Worm (Caenorhabditis elegans) whole organism, mixed stage, embryonic: ENCODE results near the gene pals-38.

ENCODE experiments used
- M03D4.4 ChIP-seq: sonication (generic microtip); optimal IDR thresholded peaks from 2 replicates; lab custom pipeline; 2017; ENCODE audit warnings: mild to moderate bottlenecking, missing genetic modification characterization, missing compliant biosample characterization
- blmp-1 ChIP-seq: fragments of 150-350 bp; optimal IDR thresholded peaks from 2 replicates; lab custom pipeline; 2014; ENCODE audit warnings: missing biosample characterization, missing genetic modification characterization
- ceh-43 ChIP-seq: fragments of 200-800 bp; sonication (Bioruptor generic); optimal IDR thresholded peaks from 2 replicates; lab custom pipeline; 2018; ENCODE audit warnings: mild to moderate bottlenecking, missing genetic modification characterization, moderate library complexity, missing compliant biosample characterization
- ceh-83 ChIP-seq: fragments of 200-800 bp; sonication (Bioruptor generic); optimal IDR thresholded peaks from 2 replicates; lab custom pipeline; 2018; ENCODE audit warnings: mild to moderate bottlenecking, missing genetic modification characterization, missing compliant biosample characterization
- ces-1 ChIP-seq: fragments of 150-350 bp; optimal IDR thresholded peaks from 2 replicates; lab custom pipeline; 2014; ENCODE audit warnings: missing biosample characterization, missing genetic modification reagents, missing genetic modification characterization
- cnd-1 ChIP-seq: fragments of 200-800 bp; sonication (Bioruptor generic); optimal IDR thresholded peaks from 2 replicates; lab custom pipeline; 2018; ENCODE audit warnings: mild to moderate bottlenecking, missing genetic modification characterization, missing compliant biosample characterization
- drap-1 ChIP-seq: fragments of 200-800 bp; sonication (Bioruptor generic); optimal IDR thresholded peaks from 3 replicates; lab custom pipeline; 2018; ENCODE audit warnings: mild to moderate bottlenecking, missing genetic modification characterization, missing compliant biosample characterization
- elt-1 ChIP-seq: sonication (generic microtip); optimal IDR thresholded peaks from 2 replicates; lab custom pipeline; 2017; ENCODE audit warnings: missing genetic modification characterization, mild to moderate bottlenecking, missing compliant biosample characterization, antibody characterized with exemption, moderate library complexity, borderline replicate concordance; ENCODE audit not compliant: insufficient read depth
- elt-3 ChIP-seq: fragments of 150-350 bp; optimal IDR thresholded peaks from 2 replicates; lab custom pipeline; 2014; ENCODE audit warnings: missing biosample characterization, missing genetic modification characterization
- flh-1 ChIP-seq: fragments of 200-800 bp; sonication (Bioruptor generic); optimal IDR thresholded peaks from 2 replicates; lab custom pipeline; 2018; ENCODE audit warnings: mild to moderate bottlenecking, missing genetic modification characterization, moderate library complexity, missing compliant biosample characterization
- ham-2 ChIP-seq: fragments of 200-800 bp; sonication (Bioruptor generic); optimal IDR thresholded peaks from 2 replicates; lab custom pipeline; 2018; ENCODE audit warnings: mild to moderate bottlenecking, missing genetic modification characterization, missing compliant biosample characterization
- hlh-1 ChIP-seq: fragments of 150-350 bp; optimal IDR thresholded peaks from 2 replicates; lab custom pipeline; 2014; ENCODE audit warnings: missing biosample characterization, missing genetic modification reagents, missing genetic modification characterization
- lin-32 ChIP-seq: fragments of 200-800 bp; sonication (Bioruptor generic); optimal IDR thresholded peaks from 2 replicates; lab custom pipeline; 2018; ENCODE audit warnings: mild to moderate bottlenecking, missing genetic modification characterization, missing compliant biosample characterization
- lsy-2 ChIP-seq: fragments of 150-350 bp; optimal IDR thresholded peaks from 2 replicates; lab custom pipeline; 2014; ENCODE audit warnings: missing biosample characterization, missing genetic modification characterization
- mep-1 ChIP-seq: fragments of 150-350 bp; optimal IDR thresholded peaks from 2 replicates; lab custom pipeline; 2017; ENCODE audit warnings: missing biosample characterization, missing genetic modification reagents, missing genetic modification characterization, inconsistent platforms
- mls-2 ChIP-seq: sonication (generic microtip); optimal IDR thresholded peaks from 2 replicates; lab custom pipeline; 2016; ENCODE audit warnings: mild to moderate bottlenecking, missing genetic modification characterization, moderate library complexity, missing compliant biosample characterization
- nhr-12 ChIP-seq: fragments of 150-350 bp; optimal IDR thresholded peaks from 2 replicates; lab custom pipeline; 2014; ENCODE audit warnings: missing biosample characterization, missing genetic modification characterization
- nhr-2 ChIP-seq: fragments of 150-350 bp; optimal IDR thresholded peaks from 2 replicates; lab custom pipeline; 2014; ENCODE audit warnings: missing biosample characterization, missing genetic modification characterization
- nhr-237 ChIP-seq: fragments of 150-350 bp; optimal IDR thresholded peaks from 2 replicates; lab custom pipeline; 2014; ENCODE audit warnings: missing biosample characterization, missing genetic modification characterization
- nhr-28 ChIP-seq: fragments of 150-350 bp; optimal IDR thresholded peaks from 2 replicates; lab custom pipeline; 2014; ENCODE audit warnings: missing biosample characterization, missing genetic modification characterization
- nhr-76 ChIP-seq: sonication (generic microtip); optimal IDR thresholded peaks from 2 replicates; lab custom pipeline; 2017; ENCODE audit warnings: missing biosample characterization, missing genetic modification characterization
- pha-4 ChIP-seq: fragments of 150-350 bp; optimal IDR thresholded peaks from 2 replicates; lab custom pipeline; 2018; ENCODE audit warnings: missing biosample characterization, missing genetic modification reagents, missing genetic modification characterization
- sem-2 ChIP-seq: fragments of 200-800 bp; sonication (Bioruptor generic); optimal IDR thresholded peaks from 2 replicates; lab custom pipeline; 2018; ENCODE audit warnings: mild to moderate bottlenecking, missing genetic modification characterization, missing compliant biosample characterization
- snpc-4 ChIP-seq: fragments of 150-350 bp; optimal IDR thresholded peaks from 2 replicates; lab custom pipeline; 2014; ENCODE audit warnings: missing biosample characterization, missing genetic modification characterization
- sptf-1 ChIP-seq: sonication (generic microtip); optimal IDR thresholded peaks from 2 replicates; lab custom pipeline; 2017; ENCODE audit warnings: mild to moderate bottlenecking, missing genetic modification characterization, moderate library complexity, missing compliant biosample characterization
- tbx-8 ChIP-seq: fragments of 200-800 bp; sonication (Bioruptor generic); optimal IDR thresholded peaks from 2 replicates; lab custom pipeline; 2018; ENCODE audit warnings: mild to moderate bottlenecking, missing genetic modification characterization, moderate library complexity, missing compliant biosample characterization
- unc-120 ChIP-seq: sonication (generic microtip); optimal IDR thresholded peaks from 2 replicates; lab custom pipeline; 2017; ENCODE audit warnings: missing genetic modification characterization, missing compliant biosample characterization; ENCODE audit not compliant: poor library complexity, severe bottlenecking
- unc-39 ChIP-seq: fragments of 150-350 bp; optimal IDR thresholded peaks from 2 replicates; lab custom pipeline; 2014; ENCODE audit warnings: missing biosample characterization, missing genetic modification characterization
- unc-62 ChIP-seq: fragments of 150-350 bp; optimal IDR thresholded peaks from 2 replicates; lab custom pipeline; 2014; ENCODE audit warnings: missing biosample characterization, missing genetic modification reagents, missing genetic modification characterization
- zip-8 ChIP-seq: fragments of 150-350 bp; optimal IDR thresholded peaks from 2 replicates; lab custom pipeline; 2014; ENCODE audit warnings: missing biosample characterization, missing genetic modification characterization
- ztf-11 ChIP-seq: fragments of 150-350 bp; optimal IDR thresholded peaks from 2 replicates; lab custom pipeline; 2014; ENCODE audit warnings: missing biosample characterization, missing genetic modification characterization

pals-38 gene

ce11 chrV:12468363-12468762 lies 21.6 kb upstream of the pals-38 start, which contains the start of gene F28C1.3:
Gene F28C1.3, plus strand, starts transcription at chrV:12468663.
- TF ChIP-seq nhr-237 (tag; lab: Kevin White, UChicago) = no peak
- TF ChIP-seq tbx-8 (GFP tag; lab: Kevin White, UChicago) = no peak
- no peak for TF ChIP-seq nhr-28
- no peak for TF ChIP-seq sem-2 (GFP tag; lab: Kevin White, UChicago)
- no peak for TF ChIP-seq lin-32
- no peak for TF ChIP-seq cnd-1 (tag; lab: Kevin White, UChicago)
- TF ChIP-seq sptf-1 (tag; lab: Kevin White, UChicago) = no peak
- no peak for TF ChIP-seq drap-1 (GFP tag; lab: Kevin White, UChicago)
- no peak for TF ChIP-seq flh-1 (GFP tag; lab: Kevin White, UChicago)
- TF ChIP-seq blmp-1 (tag; lab: Kevin White, UChicago) = no peak
- TF ChIP-seq elt-3 (tag; lab: Kevin White, UChicago) = no peak
- no peak for TF ChIP-seq M03D4.4
- no peak for TF ChIP-seq nhr-76 (tag; lab: Kevin White, UChicago)
- no peak for TF ChIP-seq zip-8
- no peak for TF ChIP-seq elt-1 (tag; lab: Kevin White, UChicago)
- no peak for TF ChIP-seq ham-2 (GFP tag; lab: Kevin White, UChicago)

DNA sequence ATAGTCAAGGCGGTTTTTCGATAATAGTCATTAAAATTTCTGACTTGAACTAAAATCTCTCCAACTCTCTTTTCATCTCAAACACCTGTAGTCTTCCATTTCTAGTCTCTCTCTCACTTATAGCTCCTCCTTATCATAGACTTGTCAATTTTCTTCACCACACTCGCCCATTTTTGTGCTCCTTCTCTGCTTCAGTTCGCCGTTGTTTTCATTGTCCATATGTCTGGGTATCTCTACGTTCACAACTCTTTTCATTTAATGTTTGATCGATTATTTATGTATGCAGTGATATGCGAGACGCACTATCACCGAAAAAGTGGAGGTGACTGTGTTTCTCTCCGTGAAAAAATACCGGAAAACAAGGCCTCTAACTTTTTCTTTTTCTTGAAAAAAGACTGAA lies 21.0 kb upstream of the pals-38 start:
- no peak for TF ChIP-seq unc-120
- no peak for TF ChIP-seq ces-1 (GFP tag; lab: Kevin White, UChicago)
- no peak for TF ChIP-seq pha-4 (tag; lab: Kevin White, UChicago)
- no peak for TF ChIP-seq elt-3 (tag; lab: Kevin White, UChicago)
- TF ChIP-seq snpc-4 = no peak
- TF ChIP-seq nhr-28 = no peak
- TF ChIP-seq unc-62 = no peak
- TF ChIP-seq ceh-83 (GFP tag; lab: Kevin White, UChicago) = no peak
- no peak for TF ChIP-seq ham-2 (GFP tag; lab: Kevin White, UChicago)
- TF ChIP-seq mep-1 (tag; lab: Kevin White, UChicago) = no peak
- TF ChIP-seq M03D4.4 = no peak
- no peak for TF ChIP-seq drap-1 (GFP tag; lab: Kevin White, UChicago)
- no peak for TF ChIP-seq flh-1 (GFP tag; lab: Kevin White, UChicago)
- no peak for TF ChIP-seq mls-2
- no peak for TF ChIP-seq blmp-1 (tag; lab: Kevin White, UChicago)
- TF ChIP-seq ztf-11 = no peak

DNA sequence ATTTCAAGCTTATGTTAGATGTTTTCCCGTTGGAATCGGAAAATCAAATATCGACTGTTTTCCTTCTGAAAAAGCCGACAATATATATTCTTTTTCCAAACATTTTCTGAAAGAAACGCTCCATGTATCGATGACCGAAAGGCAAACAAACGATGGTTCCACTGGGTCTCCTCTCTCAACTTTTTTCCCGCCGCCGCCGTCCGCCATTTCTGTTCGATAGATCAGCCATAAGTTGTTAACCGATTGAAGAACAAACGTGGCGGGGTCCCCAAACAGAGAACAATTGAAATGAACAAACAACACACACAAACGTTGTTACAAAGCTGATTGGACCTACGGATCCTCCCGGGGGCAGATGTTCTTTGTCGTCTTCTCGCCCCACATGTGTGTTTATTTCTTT lies 19.9 kb upstream of the pals-38 start:
- no peak for TF ChIP-seq M03D4.4
- TF ChIP-seq pha-4 (tag; lab: Kevin White, UChicago) = no peak
- no peak for TF ChIP-seq ceh-43 (GFP tag; lab: Kevin White, UChicago)
- TF ChIP-seq ztf-11 = no peak
- no peak for TF ChIP-seq lin-32
- TF ChIP-seq unc-120 = no peak
- no peak for TF ChIP-seq sptf-1 (tag; lab: Kevin White, UChicago)
- TF ChIP-seq snpc-4 = no peak
- no peak for TF ChIP-seq tbx-8 (GFP tag; lab: Kevin White, UChicago)
- TF ChIP-seq nhr-2 (tag; lab: Kevin White, UChicago) = no peak
- no peak for TF ChIP-seq nhr-12 (tag; lab: Kevin White, UChicago)
- TF ChIP-seq, all 35 proteins: peak for 0

DNA sequence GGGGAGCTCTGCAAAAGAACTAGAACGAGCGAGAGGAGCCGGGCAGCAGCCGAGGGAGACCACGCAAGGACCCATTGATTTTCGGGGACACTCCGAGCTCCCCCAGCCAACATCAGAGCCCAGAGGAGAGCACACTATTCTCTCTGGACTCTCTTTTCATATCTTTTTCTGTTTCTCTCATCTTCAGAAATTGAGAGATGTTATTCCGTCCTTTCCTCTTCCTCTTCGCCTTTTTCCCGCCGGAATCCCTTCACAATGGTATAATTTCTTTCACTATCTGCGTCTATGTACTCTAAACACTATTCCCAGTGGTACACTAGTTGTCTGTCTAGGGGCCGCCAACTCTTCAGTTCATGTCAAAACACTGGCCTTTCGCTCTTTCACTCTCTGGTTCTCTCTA lies 18.6 kb upstream of the pals-38 start:
- TF ChIP-seq lin-32 (no peak), M03D4.4 (peak; percentile 38), mls-2 (peak; percentile 25), nhr-237 (tag; lab: Kevin White, UChicago) (no peak), ces-1 (GFP tag; lab: Kevin White, UChicago) (peak; percentile 83), unc-120 (peak; percentile 87), drap-1 (GFP tag; lab: Kevin White, UChicago) (peak; percentile 1), zip-8 (no peak), lsy-2 (tag; lab: Kevin White, UChicago) (peak; percentile 20), pha-4 (tag; lab: Kevin White, UChicago) (peak; percentile 62), ztf-11 (peak; percentile 61), mep-1 (tag; lab: Kevin White, UChicago) (peak; percentile 66), nhr-12 (tag; lab: Kevin White, UChicago) (no peak), ham-2 (GFP tag; lab: Kevin White, UChicago) (no peak), unc-39 (tag; lab: Kevin White, UChicago) (peak; percentile 18), sem-2 (GFP tag; lab: Kevin White, UChicago) (no peak), hlh-1 (tag; lab: Kevin White, UChicago) (peak; percentile 49), flh-1 (GFP tag; lab: Kevin White, UChicago) (no peak), sptf-1 (tag; lab: Kevin White, UChicago) (peak; percentile 26), tbx-8 (GFP tag; lab: Kevin White, UChicago) (no peak), unc-62 (peak; percentile 93), ceh-83 (GFP tag; lab: Kevin White, UChicago) (no peak)
